Worm (Caenorhabditis elegans): ENCODE measurements around the gene mdt-11.

DNA sequence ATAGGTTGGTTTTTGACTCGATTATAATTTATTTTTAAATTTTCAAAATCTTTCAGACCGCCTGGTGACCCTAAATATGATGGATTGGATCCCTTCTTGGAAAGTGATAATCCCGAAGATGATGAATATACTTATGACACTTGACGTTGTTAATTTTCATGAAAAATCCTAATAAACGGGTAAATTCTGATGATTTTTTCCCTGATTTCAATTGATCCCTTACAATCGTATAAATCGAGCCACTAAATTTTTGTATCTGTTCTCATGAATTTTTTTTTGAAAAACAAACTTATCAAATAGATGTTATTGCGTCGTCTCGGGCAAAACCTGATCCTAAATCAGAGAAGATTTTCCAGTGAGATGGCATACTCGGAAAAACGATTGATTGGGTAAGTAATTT, 1.9 kb downstream of the mdt-11 start, which contains the start of gene R144.13:
- TF ChIP-seq let-607 (tag; optimal IDR thresholded peaks at IDR 0.05), result no peak
- TF ChIP-seq nhr-80 (tag; optimal IDR thresholded peaks at IDR 0.05), result no peak
- TF ChIP-seq snpc-4 (GFP tag; optimal IDR thresholded peaks at IDR 0.05), result no peak
- no peak for TF ChIP-seq snpc-4 (tag; optimal IDR thresholded peaks at IDR 0.05)
- TF ChIP-seq nfyb-1 (GFP tag; IDR thresholded peaks at IDR 0.05), result no peak
- no peak for TF ChIP-seq cebp-1 (GFP tag; IDR thresholded peaks at IDR 0.05)
- TF ChIP-seq cebp-1 (tag; optimal IDR thresholded peaks at IDR 0.05), result no peak
- TF ChIP-seq lin-35 (GFP tag; optimal IDR thresholded peaks at IDR 0.05), result no peak
- TF ChIP-seq unc-62 (GFP tag; optimal IDR thresholded peaks at IDR 0.05), result no peak
- TF ChIP-seq ZK185.1 (tag; optimal IDR thresholded peaks at IDR 0.05; ENCODE audit: poor library complexity, severe bottlenecking), result no peak
